Fruit fly (Drosophila melanogaster): ENCODE measurements around the gene Sol1.

Gene Sol1

DNA sequence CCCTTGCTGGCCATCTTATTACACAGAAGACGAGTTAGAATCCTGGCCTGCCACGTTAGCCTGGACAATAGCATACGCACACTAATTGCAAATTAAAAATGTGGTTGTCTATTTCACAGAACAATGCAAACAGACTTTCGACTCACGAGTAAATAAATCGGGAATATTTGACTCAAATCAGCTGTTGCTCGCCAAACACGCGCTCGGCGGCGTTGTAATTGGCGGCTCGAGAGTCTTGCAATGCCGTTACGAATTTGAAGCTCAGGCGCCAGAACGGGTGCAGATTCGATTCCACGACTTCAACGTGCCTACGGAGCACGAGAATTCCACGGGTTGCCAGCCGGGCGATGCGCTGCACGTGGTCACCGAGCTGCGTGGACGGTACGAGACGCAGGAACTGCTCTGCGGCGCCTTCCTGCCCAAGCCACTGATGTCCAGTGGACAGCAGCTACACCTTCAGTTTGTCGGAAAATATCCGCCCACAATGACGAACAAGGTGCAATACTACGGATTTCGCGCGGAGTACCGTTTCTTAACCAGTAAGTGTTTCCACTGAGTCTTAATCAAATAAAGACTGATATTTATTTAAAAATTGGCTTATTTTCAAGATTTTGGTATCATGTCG, 15.7 kb downstream of the Sol1 start, which contains the start of gene DNAlig3 (continued):
- TF ChIP-seq sr (GFP tag; IDR thresholded peaks at IDR 0.05) (no peak), Dp (GFP tag; optimal IDR thresholded peaks at IDR 0.05) (peak; percentile 86), peb (GFP tag; IDR thresholded peaks at IDR 0.05) (no peak), Elba2 (GFP tag; optimal IDR thresholded peaks at IDR 0.05) (no peak), CG6654 (GFP tag; optimal IDR thresholded peaks at IDR 0.05) (no peak), stwl (tag; optimal IDR thresholded peaks at IDR 0.05) (peak; percentile 64), knrl (GFP tag; IDR thresholded peaks at IDR 0.05; ENCODE audit: partially characterized antibody) (0 out of 3 replicates have a peak, but pooled peaks have one; percentile 28), shn (GFP tag; optimal IDR thresholded peaks at IDR 0.05) (no peak), CG7963 (GFP tag; IDR thresholded peaks at IDR 0.05; ENCODE audit: partially characterized antibody) (no peak), Oli (tag; optimal IDR thresholded peaks at IDR 0.05) (no peak), Sry-β (GFP tag; optimal IDR thresholded peaks at IDR 0.05) (no peak), CG14014 (GFP tag; IDR thresholded peaks at IDR 0.05) (no peak), abd-A (tag; optimal IDR thresholded peaks at IDR 0.05) (no peak), Tbp (GFP tag; optimal IDR thresholded peaks at IDR 0.05) (no peak), Nf-YB (GFP tag; optimal IDR thresholded peaks at IDR 0.05) (no peak), gcm (GFP tag; optimal IDR thresholded peaks at IDR 0.05) (no peak), CG10274 (GFP tag; optimal IDR thresholded peaks at IDR 0.05) (no peak), kni (GFP tag; optimal IDR thresholded peaks at IDR 0.05) (peak; percentile 44), CG7372 (GFP tag; IDR thresholded peaks at IDR 0.05) (no peak), CG1529 (GFP tag; optimal IDR thresholded peaks at IDR 0.05) (no peak), CG10366 (GFP tag; IDR thresholded peaks at IDR 0.05) (no peak), MESR4 (GFP tag; optimal IDR thresholded peaks at IDR 0.05) (peak; percentile 23), Doc3 (GFP tag; IDR thresholded peaks at IDR 0.05; ENCODE audit: partially characterized antibody) (peak; percentile 61; the same call in 1 of the 3 replicates), CG8359 (GFP tag; optimal IDR thresholded peaks at IDR 0.05; ENCODE audit: borderline replicate concordance) (no peak), ato (GFP tag; IDR thresholded peaks at IDR 0.05; ENCODE audit: partially characterized antibody) (no peak), CG34422 (GFP tag; IDR thresholded peaks at IDR 0.05) (no peak; the same call in 2 of the 3 replicates), HHEX (GFP tag; optimal IDR thresholded peaks at IDR 0.05) (no peak), CG30403 (GFP tag; optimal IDR thresholded peaks at IDR 0.05) (no peak), Oaz (GFP tag; IDR thresholded peaks at IDR 0.05) (no peak), CG1603 (tag; optimal IDR thresholded peaks at IDR 0.05) (peak; percentile 64), chm (GFP tag; IDR thresholded peaks at IDR 0.05) (no peak), gem (tag; optimal IDR thresholded peaks at IDR 0.05) (no peak), hb (GFP tag; IDR thresholded peaks at IDR 0.05; ENCODE audit: partially characterized antibody) (0 out of 3 replicates have a peak, but pooled peaks have one; percentile 64), wdn (GFP tag; IDR thresholded peaks at IDR 0.05) (no peak), Nf-YC (tag; optimal IDR thresholded peaks at IDR 0.05) (no peak), CG8944 (GFP tag; optimal IDR thresholded peaks at IDR 0.05) (no peak), crp (GFP tag; optimal IDR thresholded peaks at IDR 0.05) (peak; percentile 33 to 93), klu (GFP tag; IDR thresholded peaks at IDR 0.05) (no peak), lbe (GFP tag; optimal IDR thresholded peaks at IDR 0.05) (no peak), CHES-1-like (GFP tag; optimal IDR thresholded peaks at IDR 0.05) (no peak), CTCF (GFP tag; optimal IDR thresholded peaks at IDR 0.05) (peak; percentile 45), ash1 (GFP tag; optimal IDR thresholded peaks at IDR 0.05) (no peak), CG10979 (tag; optimal IDR thresholded peaks at IDR 0.05) (no peak), ham (GFP tag; IDR thresholded peaks at IDR 0.05) (no peak), CG4404 (GFP tag; IDR thresholded peaks at IDR 0.05) (no peak), Dbx (GFP tag; IDR thresholded peaks at IDR 0.05) (no peak), bcd (GFP tag; optimal IDR thresholded peaks at IDR 0.05) (no peak), CG6791 (GFP tag; IDR thresholded peaks at IDR 0.05; ENCODE audit: partially characterized antibody) (no peak), toy (GFP tag; IDR thresholded peaks at IDR 0.05) (no peak), CG10462 (GFP tag; optimal IDR thresholded peaks at IDR 0.05) (no peak)

Data from whole organism, embryonic.